Fruit fly (Drosophila melanogaster) whole organism, embryonic: Measurements from ENCODE around the gene CG31650.

Source experiments
- Antp ChIP-seq: fragments of 200-800 bp; sonication (Bioruptor generic); optimal IDR thresholded peaks from 3 replicates; lab custom pipeline; 2016; ENCODE audit warnings: missing biosample characterization, missing genetic modification characterization
- B-H2 ChIP-seq: fragments of 200-800 bp; sonication (Bioruptor generic); optimal IDR thresholded peaks from 2 replicates; lab custom pipeline; 2018; ENCODE audit warnings: missing biosample characterization, mild to moderate bottlenecking, missing genetic modification characterization
- CG10209 ChIP-seq: fragments of 200-800 bp; sonication (Bioruptor generic); optimal IDR thresholded peaks from 3 replicates; lab custom pipeline; 2017; ENCODE audit warnings: missing biosample characterization, mild to moderate bottlenecking, missing genetic modification characterization, missing genetic modification reagents
- CG10321 ChIP-seq: fragments of 200-800 bp; sonication (Bioruptor generic); IDR thresholded peaks from 2 replicates; pipeline ENCODE4 v1.3.6; 2022; ENCODE audit warnings: missing biosample characterization, missing genetic modification characterization
- CG12769 ChIP-seq: fragments of 200-800 bp; sonication (Bioruptor generic); optimal IDR thresholded peaks from 2 replicates; lab custom pipeline; 2019; ENCODE audit warnings: missing biosample characterization, mild to moderate bottlenecking, missing genetic modification characterization, moderate library complexity
- CG13287 ChIP-seq: fragments of 200-800 bp; sonication (Bioruptor generic); IDR thresholded peaks from 2 replicates; pipeline ENCODE4 v1.3.6; 2022; ENCODE audit warnings: missing biosample characterization, missing genetic modification characterization; ENCODE audit not compliant: partially characterized antibody
- CG2202 ChIP-seq: fragments of 200-800 bp; sonication (Bioruptor generic); optimal IDR thresholded peaks from 2 replicates; lab custom pipeline; 2018; ENCODE audit warnings: missing biosample characterization, mild to moderate bottlenecking, missing genetic modification characterization
- CG2678 ChIP-seq: fragments of 200-800 bp; sonication (Bioruptor generic); optimal IDR thresholded peaks from 3 replicates; lab custom pipeline; 2019; ENCODE audit warnings: missing biosample characterization, mild to moderate bottlenecking, missing genetic modification characterization, moderate library complexity
- CG3726 ChIP-seq: fragments of 200-800 bp; sonication (Bioruptor generic); IDR thresholded peaks from 3 replicates; pipeline ENCODE4, ENCODE4 v1.3.6; 2022; ENCODE audit warnings: missing biosample characterization, missing genetic modification characterization
- CG3847 ChIP-seq: fragments of 200-800 bp; sonication (Bioruptor generic); IDR thresholded peaks from 2 replicates; pipeline ENCODE4 v1.3.6; 2022; ENCODE audit warnings: missing biosample characterization, missing genetic modification characterization
- CG42726 ChIP-seq: fragments of 200-800 bp; sonication (Bioruptor generic); IDR thresholded peaks from 2 replicates; pipeline ENCODE4 v1.3.6; 2022; ENCODE audit warnings: missing biosample characterization, missing genetic modification characterization; ENCODE audit not compliant: partially characterized antibody
- CG4360 ChIP-seq: fragments of 200-800 bp; sonication (Bioruptor generic); IDR thresholded peaks from 2 replicates; pipeline ENCODE4 v1.3.6; 2022; ENCODE audit warnings: missing biosample characterization, missing genetic modification characterization
- CG43689 ChIP-seq: fragments of 200-800 bp; sonication (Bioruptor generic); IDR thresholded peaks from 2 replicates; pipeline ENCODE4 v1.3.6; 2022; ENCODE audit warnings: missing biosample characterization, missing genetic modification characterization
- CG4820 ChIP-seq: fragments of 200-800 bp; sonication (Bioruptor generic); optimal IDR thresholded peaks from 3 replicates; lab custom pipeline; 2016; ENCODE audit warnings: missing biosample characterization, missing genetic modification characterization
- CG4854 ChIP-seq: fragments of 200-800 bp; sonication (Bioruptor generic); optimal IDR thresholded peaks from 2 replicates; lab custom pipeline; 2016; ENCODE audit warnings: missing biosample characterization, missing genetic modification characterization, inconsistent platforms
- CG5180 ChIP-seq: fragments of 200-800 bp; sonication (Bioruptor generic); optimal IDR thresholded peaks from 3 replicates; lab custom pipeline; 2017; ENCODE audit warnings: missing biosample characterization, missing genetic modification characterization, mild to moderate bottlenecking, moderate library complexity, missing genetic modification reagents
- CG6272 ChIP-seq: fragments of 200-800 bp; sonication (Bioruptor generic); IDR thresholded peaks from 2 replicates; pipeline ENCODE4 v1.3.6; 2022; ENCODE audit warnings: missing biosample characterization, missing genetic modification characterization
- CG6683 ChIP-seq: fragments of 200-800 bp; sonication (Bioruptor generic); optimal IDR thresholded peaks from 2 replicates; lab custom pipeline; 2017; ENCODE audit warnings: missing biosample characterization, mild to moderate bottlenecking, missing genetic modification characterization, missing genetic modification reagents
- CG7839 ChIP-seq: fragments of 200-800 bp; sonication (Bioruptor generic); optimal IDR thresholded peaks from 3 replicates; lab custom pipeline; 2018; ENCODE audit warnings: missing biosample characterization, mild to moderate bottlenecking, missing genetic modification characterization, moderate library complexity
- CG7928 ChIP-seq: fragments of 200-800 bp; sonication (Bioruptor generic); optimal IDR thresholded peaks from 2 replicates; lab custom pipeline; 2017; ENCODE audit warnings: missing biosample characterization, mild to moderate bottlenecking, missing genetic modification characterization
- CG7963 ChIP-seq: fragments of 200-800 bp; sonication (Bioruptor generic); IDR thresholded peaks from 3 replicates; pipeline ENCODE4 v1.3.6; 2022; ENCODE audit warnings: missing biosample characterization, missing genetic modification characterization; ENCODE audit not compliant: partially characterized antibody
- CG9437 ChIP-seq: fragments of 200-800 bp; sonication (Bioruptor generic); optimal IDR thresholded peaks from 2 replicates; lab custom pipeline; 2018; ENCODE audit warnings: missing biosample characterization, mild to moderate bottlenecking, missing genetic modification characterization
- H15 ChIP-seq: fragments of 200-800 bp; sonication (Bioruptor generic); IDR thresholded peaks from 3 replicates; pipeline ENCODE4 v1.3.6; 2022; ENCODE audit warnings: missing biosample characterization, missing genetic modification characterization
- HLH4C ChIP-seq: fragments of 200-800 bp; sonication (Bioruptor generic); IDR thresholded peaks from 3 replicates; pipeline ENCODE4 v1.3.6; 2022; ENCODE audit warnings: missing biosample characterization, missing genetic modification characterization; ENCODE audit not compliant: partially characterized antibody
- Hr39 ChIP-seq: fragments of >200 bp; optimal IDR thresholded peaks from 2 replicates; lab custom pipeline; 2017
- Med ChIP-seq: fragments of 200-800 bp; sonication (Bioruptor generic); peaks from one replicate; lab custom pipeline; 2016; ENCODE audit warnings: missing biosample characterization, missing genetic modification characterization, mild to moderate bottlenecking, inconsistent platforms, moderate library complexity
- NC2α ChIP-seq: fragments of 200-800 bp; sonication (Bioruptor generic); optimal IDR thresholded peaks from 2 replicates; lab custom pipeline; 2016; ENCODE audit warnings: missing biosample characterization, missing genetic modification characterization
- Nf-YA ChIP-seq: fragments of 200-800 bp; sonication (Bioruptor generic); IDR thresholded peaks from 2 replicates; pipeline ENCODE4 v1.3.6; 2022; ENCODE audit warnings: missing biosample characterization, missing genetic modification characterization
- Oli ChIP-seq: fragments of 200-800 bp; sonication (Bioruptor generic); optimal IDR thresholded peaks from 2 replicates; lab custom pipeline; 2018; ENCODE audit warnings: missing biosample characterization, mild to moderate bottlenecking, missing genetic modification characterization, moderate library complexity
- Pdp1 ChIP-seq, 2 experiments: fragments of 200-800 bp; sonication (Bioruptor generic); optimal IDR thresholded peaks; 3 replicates each; lab custom pipeline; 2016; ENCODE audit warnings: missing biosample characterization in 2 of 2, missing genetic modification characterization in 2 of 2, mild to moderate bottlenecking in 1 of 2, moderate library complexity in 1 of 2
- ac ChIP-seq: fragments of 200-800 bp; sonication (Bioruptor generic); optimal IDR thresholded peaks from 3 replicates; lab custom pipeline; 2017; ENCODE audit warnings: missing biosample characterization, mild to moderate bottlenecking, missing genetic modification characterization
- ap ChIP-seq: fragments of 200-800 bp; sonication (Bioruptor generic); IDR thresholded peaks from 2 replicates; pipeline ENCODE4 v1.3.6; 2022; ENCODE audit warnings: missing biosample characterization, missing genetic modification characterization
- croc ChIP-seq: fragments of 200-800 bp; sonication (Bioruptor generic); conservative IDR thresholded peaks from 3 replicates; pipeline ENCODE4 v1.3.6; 2022; ENCODE audit warnings: missing biosample characterization, missing genetic modification characterization
- ewg ChIP-seq: fragments of 200-800 bp; sonication (Bioruptor generic); optimal IDR thresholded peaks from 3 replicates; lab custom pipeline; 2017; ENCODE audit warnings: mild to moderate bottlenecking, missing biosample characterization, missing genetic modification reagents, missing genetic modification characterization
- gfzf ChIP-seq: fragments of 200-800 bp; sonication (Bioruptor generic); optimal IDR thresholded peaks from 2 replicates; lab custom pipeline; 2016; ENCODE audit warnings: missing biosample characterization, mild to moderate bottlenecking, missing genetic modification characterization, moderate library complexity
- h ChIP-seq: fragments of >200 bp; optimal IDR thresholded peaks from 2 replicates; lab custom pipeline; 2017
- hth ChIP-seq: fragments of >200 bp; optimal IDR thresholded peaks from 2 replicates; lab custom pipeline; 2017; ENCODE audit warnings: inconsistent platforms
- kni ChIP-seq: fragments of 200-800 bp; sonication (Bioruptor generic); optimal IDR thresholded peaks from 3 replicates; lab custom pipeline; 2017; ENCODE audit warnings: mild to moderate bottlenecking, missing biosample characterization, missing genetic modification reagents, missing genetic modification characterization
- mam ChIP-seq: fragments of 200-800 bp; sonication (Bioruptor generic); optimal IDR thresholded peaks from 3 replicates; lab custom pipeline; 2016; ENCODE audit warnings: missing biosample characterization, missing genetic modification characterization
- nerfin-2 ChIP-seq: fragments of 200-800 bp; sonication (Bioruptor generic); IDR thresholded peaks from 2 replicates; pipeline ENCODE4 v1.3.6; 2022; ENCODE audit warnings: missing biosample characterization, missing genetic modification characterization; ENCODE audit not compliant: partially characterized antibody
- nom ChIP-seq: fragments of 200-800 bp; sonication (Bioruptor generic); optimal IDR thresholded peaks from 2 replicates; lab custom pipeline; 2017; ENCODE audit warnings: missing biosample characterization, missing genetic modification characterization, mild to moderate bottlenecking, moderate library complexity, missing genetic modification reagents
- odd ChIP-seq: fragments of 200-800 bp; sonication (Bioruptor generic); optimal IDR thresholded peaks from 2 replicates; lab custom pipeline; 2017; ENCODE audit warnings: missing biosample characterization, mild to moderate bottlenecking, missing genetic modification characterization
- pnt ChIP-seq: fragments of 200-800 bp; sonication (Bioruptor generic); optimal IDR thresholded peaks from 3 replicates; lab custom pipeline; 2016; ENCODE audit warnings: missing biosample characterization, missing genetic modification characterization
- row ChIP-seq: fragments of 200-800 bp; sonication (Bioruptor generic); IDR thresholded peaks from 3 replicates; pipeline ENCODE4 v1.3.6; 2022; ENCODE audit warnings: missing biosample characterization, missing genetic modification characterization
- slp2 ChIP-seq: fragments of 200-800 bp; sonication (Bioruptor generic); optimal IDR thresholded peaks from 2 replicates; lab custom pipeline; 2016; ENCODE audit warnings: missing biosample characterization, missing genetic modification characterization
- tio ChIP-seq: fragments of 200-800 bp; sonication (Bioruptor generic); optimal IDR thresholded peaks from 2 replicates; lab custom pipeline; 2017; ENCODE audit warnings: missing biosample characterization, missing genetic modification characterization, inconsistent platforms
- toy ChIP-seq: fragments of 200-800 bp; sonication (Bioruptor generic); IDR thresholded peaks from 2 replicates; pipeline ENCODE4 v1.3.6; 2022; ENCODE audit warnings: missing biosample characterization, missing genetic modification characterization
- ttk ChIP-seq: fragments of 200-800 bp; sonication (Bioruptor generic); IDR thresholded peaks from 2 replicates; pipeline ENCODE4 v2.1.2; 2022; ENCODE audit warnings: missing biosample characterization, missing genetic modification characterization
- zfh2 ChIP-seq: fragments of 200-800 bp; sonication (Bioruptor generic); optimal IDR thresholded peaks from 2 replicates; lab custom pipeline; 2016; ENCODE audit warnings: missing biosample characterization, missing genetic modification characterization

CG31650 gene

dm6 chr2L:4997401-4998259 is 46.9 kb downstream of the CG31650 start (continued):
- TF ChIP-seq CG13287 (GFP tag; lab: Robert Waterston, UW) (peak; percentile 69), croc (peak; percentile 99), Antp (GFP tag; lab: Kevin White, UChicago) (peak; percentile 99), Hr39 (lab: Kevin White, UChicago) (no peak), CG10321 (GFP tag; lab: Robert Waterston, UW) (peak; percentile 92), ttk (GFP tag; lab: Robert Waterston, UW) (peak; percentile 99), CG10209 (GFP tag; lab: Kevin White, UChicago) (peak; percentile 99), h (lab: Kevin White, UChicago) (no peak), CG3847 (GFP tag; lab: Robert Waterston, UW) (peak; percentile 99), Oli (tag; lab: Kevin White, UChicago) (peak; percentile 99), H15 (peak; percentile 99), hth (no peak), nom (peak; percentile 98), CG7963 (peak; percentile 70), ap (GFP tag; lab: Robert Waterston, UW) (peak; percentile 99), ac (GFP tag; lab: Kevin White, UChicago) (peak; percentile 97), CG4854 (GFP tag; lab: Kevin White, UChicago) (peak; percentile 98), CG2202 (tag; lab: Kevin White, UChicago) (peak; percentile 99), kni (GFP tag; lab: Kevin White, UChicago) (peak; percentile 96), CG43689 (peak; percentile 98), CG7928 (GFP tag; lab: Kevin White, UChicago) (peak; percentile 82), zfh2 (GFP tag; lab: Kevin White, UChicago) (peak; percentile 99), CG9437 (peak; percentile 97), odd (GFP tag; lab: Kevin White, UChicago) (peak; percentile 97), tio (GFP tag; lab: Kevin White, UChicago) (peak; percentile 99), gfzf (GFP tag; lab: Kevin White, UChicago) (peak; percentile 35), slp2 (GFP tag; lab: Kevin White, UChicago) (peak; percentile 99), NC2α (GFP tag; lab: Kevin White, UChicago) (peak; percentile 98), ewg (GFP tag; lab: Kevin White, UChicago) (peak; percentile 98), CG2678 (tag; lab: Kevin White, UChicago) (peak; percentile 99), CG6272 (GFP tag; lab: Robert Waterston, UW) (peak; percentile 99), CG4820 (GFP tag; lab: Kevin White, UChicago) (peak; percentile 98), CG3726 (peak; percentile 99), Med (GFP tag; lab: Kevin White, UChicago) (peak; percentile 100), CG12769 (tag; lab: Kevin White, UChicago) (peak; percentile 99), CG7839 (tag; lab: Kevin White, UChicago) (peak; percentile 99), B-H2 (GFP tag; lab: Kevin White, UChicago) (peak; percentile 96), CG5180 (GFP tag; lab: Kevin White, UChicago) (peak; percentile 93), Nf-YA (GFP tag; lab: Robert Waterston, UW) (peak; percentile 98), CG42726 (peak; percentile 68; the same call in 1 of the 2 replicates), CG4360 (GFP tag; lab: Robert Waterston, UW) (peak; percentile 92), Pdp1 (GFP tag; optimal IDR thresholded peaks at IDR 0.05; lab: Kevin White, UChicago) (peak; percentile 98 to 99), mam (peak; percentile 99), row (peak; percentile 99), HLH4C (GFP tag; lab: Robert Waterston, UW) (peak; percentile 66), nerfin-2 (GFP tag; lab: Robert Waterston, UW) (peak; percentile 74), pnt (peak; percentile 99), CG6683 (GFP tag; lab: Kevin White, UChicago) (peak; percentile 97), toy (GFP tag; lab: Robert Waterston, UW) (peak; percentile 95)
